Worm (Caenorhabditis elegans) whole organism, L1 larva: Measurements from ENCODE around the gene ent-4.

Experiments used
- C16A3.4 ChIP-seq: fragments of 150-350 bp; optimal IDR thresholded peaks from 2 replicates; lab custom pipeline; 2014; ENCODE audit warnings: missing biosample characterization, missing genetic modification characterization
- Y116A8C.19 ChIP-seq: sonication (generic microtip); optimal IDR thresholded peaks from 2 replicates; lab custom pipeline; 2016; ENCODE audit warnings: missing compliant biosample characterization, missing genetic modification characterization, borderline replicate concordance
- alr-1 ChIP-seq: fragments of 200-800 bp; sonication (Bioruptor generic); optimal IDR thresholded peaks from 2 replicates; lab custom pipeline; 2018; ENCODE audit warnings: borderline replicate concordance, mild to moderate bottlenecking, missing genetic modification characterization, missing compliant biosample characterization
- aly-2 ChIP-seq: fragments of 150-350 bp; optimal IDR thresholded peaks from 2 replicates; lab custom pipeline; 2014; ENCODE audit warnings: missing biosample characterization, missing genetic modification characterization
- blmp-1 ChIP-seq: fragments of 150-350 bp; optimal IDR thresholded peaks from 2 replicates; lab custom pipeline; 2014; ENCODE audit warnings: missing biosample characterization, missing genetic modification characterization
- ces-1 ChIP-seq: fragments of 150-350 bp; optimal IDR thresholded peaks from 2 replicates; lab custom pipeline; 2014; ENCODE audit warnings: missing biosample characterization, missing genetic modification reagents, missing genetic modification characterization
- dpl-1 ChIP-seq, 3 experiments: fragments of 150-350 bp in 2 of 3; sonication (generic microtip) in 1 of 3; optimal IDR thresholded peaks; 2 replicates each; lab custom pipeline; 2014 to 2017; ENCODE audit warnings: missing biosample characterization in 3 of 3, missing genetic modification characterization in 3 of 3, missing genetic modification reagents in 3 of 3
- dsc-1 ChIP-seq: sonication (generic microtip); optimal IDR thresholded peaks from 2 replicates; lab custom pipeline; 2016; ENCODE audit warnings: mild to moderate bottlenecking, missing genetic modification characterization, missing compliant biosample characterization
- efl-1 ChIP-seq, 4 experiments: fragments of 150-350 bp; optimal IDR thresholded peaks in 3 of 4; peaks in 1 of 4; 1 replicate in 1 of 4; 2 replicates in 3 of 4; lab custom pipeline; 2014; ENCODE audit warnings: missing biosample characterization in 2 of 4, missing genetic modification characterization in 2 of 4, missing genetic modification reagents in 2 of 4
- egl-27 ChIP-seq, 2 experiments: fragments of 150-350 bp in 1 of 2; sonication (generic microtip); optimal IDR thresholded peaks; 3 replicates each; lab custom pipeline; 2017 to 2018; ENCODE audit warnings: missing biosample characterization in 2 of 2, missing genetic modification characterization in 2 of 2, missing genetic modification reagents in 2 of 2
- elt-2 ChIP-seq: sonication (generic microtip); optimal IDR thresholded peaks from 2 replicates; lab custom pipeline; 2016; ENCODE audit warnings: missing genetic modification characterization, mild to moderate bottlenecking, inconsistent platforms, missing compliant biosample characterization, missing genetic modification reagents
- ets-5 ChIP-seq: fragments of 200-800 bp; sonication (Bioruptor generic); IDR thresholded peaks from 2 replicates; pipeline ENCODE4 v1.3.6; 2022; ENCODE audit warnings: missing genetic modification characterization, missing compliant biosample characterization
- fkh-8 ChIP-seq: sonication (generic microtip); optimal IDR thresholded peaks from 2 replicates; lab custom pipeline; 2016; ENCODE audit warnings: mild to moderate bottlenecking, missing genetic modification characterization, missing compliant biosample characterization
- hpl-2 ChIP-seq: fragments of 150-350 bp; optimal IDR thresholded peaks from 2 replicates; lab custom pipeline; 2014; ENCODE audit warnings: missing biosample characterization, missing genetic modification reagents, missing genetic modification characterization
- isw-1 ChIP-seq: fragments of 200-800 bp; sonication (Bioruptor generic); IDR thresholded peaks from 2 replicates; pipeline ENCODE4 v1.3.6; 2022; ENCODE audit warnings: missing genetic modification characterization, missing compliant biosample characterization
- jun-1 ChIP-seq: fragments of 150-350 bp; optimal IDR thresholded peaks from 2 replicates; lab custom pipeline; 2014; ENCODE audit warnings: missing biosample characterization, missing genetic modification reagents, missing genetic modification characterization
- lin-35 ChIP-seq, 2 experiments: fragments of 150-350 bp; optimal IDR thresholded peaks; 2 replicates each; lab custom pipeline; 2014; ENCODE audit warnings: missing biosample characterization in 2 of 2, missing genetic modification characterization in 2 of 2, missing genetic modification reagents in 2 of 2
- mab-9 ChIP-seq: fragments of 200-800 bp; sonication (Bioruptor generic); IDR thresholded peaks from 2 replicates; pipeline ENCODE4 v1.3.6; 2022; ENCODE audit warnings: missing genetic modification reagents, missing genetic modification characterization, missing compliant biosample characterization
- mdl-1 ChIP-seq, 2 experiments: fragments of 150-350 bp; optimal IDR thresholded peaks; 2 replicates each; lab custom pipeline; 2014 to 2017; ENCODE audit warnings: missing biosample characterization in 2 of 2, missing genetic modification characterization in 2 of 2, inconsistent platforms in 1 of 2
- mef-2 ChIP-seq: fragments of 150-350 bp; optimal IDR thresholded peaks from 2 replicates; lab custom pipeline; 2014; ENCODE audit warnings: missing biosample characterization, missing genetic modification characterization
- mep-1 ChIP-seq: fragments of 150-350 bp; optimal IDR thresholded peaks from 2 replicates; lab custom pipeline; 2014; ENCODE audit warnings: missing biosample characterization, missing genetic modification characterization
- nhr-19 ChIP-seq: fragments of 200-800 bp; sonication (Bioruptor generic); conservative IDR thresholded peaks from 2 replicates; pipeline ENCODE4 v1.3.6; 2022; ENCODE audit warnings: missing genetic modification characterization, missing compliant biosample characterization
- nhr-20 ChIP-seq: sonication (generic microtip); optimal IDR thresholded peaks from 2 replicates; lab custom pipeline; 2016; ENCODE audit warnings: mild to moderate bottlenecking, missing genetic modification characterization, missing compliant biosample characterization
- nhr-47 ChIP-seq: sonication (generic microtip); optimal IDR thresholded peaks from 2 replicates; lab custom pipeline; 2016; ENCODE audit warnings: mild to moderate bottlenecking, missing genetic modification characterization, moderate library complexity, missing compliant biosample characterization
- nhr-85 ChIP-seq: sonication (generic microtip); peaks from one replicate; lab custom pipeline; 2016; ENCODE audit warnings: missing genetic modification characterization, inconsistent platforms, missing compliant biosample characterization
- pag-3 ChIP-seq: sonication (generic microtip); optimal IDR thresholded peaks from 2 replicates; lab custom pipeline; 2017; ENCODE audit warnings: missing genetic modification characterization, mild to moderate bottlenecking, missing compliant biosample characterization, antibody characterized with exemption, borderline replicate concordance; ENCODE audit not compliant: insufficient read depth
- pax-3 ChIP-seq: fragments of 200-800 bp; sonication (Bioruptor generic); optimal IDR thresholded peaks from 2 replicates; lab custom pipeline; 2018; ENCODE audit warnings: mild to moderate bottlenecking, missing genetic modification characterization, moderate library complexity, missing compliant biosample characterization
- skn-1 ChIP-seq: fragments of 150-350 bp; optimal IDR thresholded peaks from 2 replicates; lab custom pipeline; 2014; ENCODE audit warnings: missing biosample characterization, missing genetic modification characterization
- snu-23 ChIP-seq: sonication (generic microtip); optimal IDR thresholded peaks from 2 replicates; lab custom pipeline; 2016; ENCODE audit warnings: missing genetic modification characterization, missing compliant biosample characterization
- sptf-1 ChIP-seq: fragments of 150-350 bp; optimal IDR thresholded peaks from 2 replicates; lab custom pipeline; 2014; ENCODE audit warnings: missing biosample characterization, missing genetic modification characterization
- tlp-1 ChIP-seq: fragments of 150-350 bp; optimal IDR thresholded peaks from 2 replicates; lab custom pipeline; 2014; ENCODE audit warnings: missing biosample characterization, missing genetic modification characterization
- unc-130 ChIP-seq: fragments of 150-350 bp; optimal IDR thresholded peaks from 2 replicates; lab custom pipeline; 2017; ENCODE audit warnings: missing biosample characterization, missing genetic modification characterization, inconsistent platforms
- ztf-4 ChIP-seq: fragments of 150-350 bp; optimal IDR thresholded peaks from 2 replicates; lab custom pipeline; 2014; ENCODE audit warnings: missing biosample characterization, missing genetic modification characterization

Gene ent-4

DNA sequence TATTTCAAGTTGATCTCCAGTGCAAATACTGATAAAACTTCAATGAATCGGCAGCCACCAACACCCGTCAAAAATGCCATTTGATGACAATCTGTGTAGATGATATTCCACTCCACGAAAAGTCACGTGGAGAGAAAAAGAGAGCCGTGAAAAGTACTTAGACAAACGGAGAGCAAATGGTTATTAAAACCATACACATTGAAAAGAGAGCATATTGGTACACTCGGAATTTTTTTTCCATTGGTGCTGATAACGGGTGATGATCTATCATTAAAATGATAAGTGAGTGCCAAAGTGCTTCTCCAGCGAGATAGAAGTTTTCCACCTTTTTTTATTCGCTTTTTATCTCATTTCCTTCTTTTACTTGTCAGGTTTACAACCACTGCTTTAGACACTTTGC, 1.5 kb upstream of the ent-4 start (continued):
- TF ChIP-seq unc-130 (tag; lab: Kevin White, UChicago) = no peak
- TF ChIP-seq aly-2 (tag; lab: Kevin White, UChicago) = no peak
- TF ChIP-seq alr-1 = no peak
- TF ChIP-seq, all 84 proteins: peak for 9

DNA sequence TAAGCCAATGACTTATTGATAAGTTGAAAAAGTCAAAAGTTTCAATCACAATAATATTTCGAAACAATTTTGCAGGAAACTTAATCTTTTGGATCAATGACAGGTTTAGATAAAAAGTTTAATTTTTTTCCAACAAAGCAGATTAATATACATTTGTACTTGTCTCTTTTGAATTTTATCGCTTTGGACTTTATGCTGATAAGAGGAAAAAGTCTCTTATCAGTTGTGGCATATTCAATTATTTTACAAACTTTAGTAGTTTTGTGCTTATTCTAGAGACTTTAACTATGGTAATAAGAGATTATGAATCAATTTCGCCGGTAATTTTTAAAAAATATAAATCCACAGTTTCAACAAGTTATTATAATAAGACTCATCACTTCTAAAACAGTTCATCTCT, 1.1 kb downstream of the ent-4 start:
- TF ChIP-seq nhr-20 (tag; lab: Kevin White, UChicago) (no peak), tlp-1 (tag; lab: Kevin White, UChicago) (peak; percentile 74), C16A3.4 (tag; lab: Kevin White, UChicago) (no peak), sptf-1 (no peak), elt-2 (tag; lab: Kevin White, UChicago) (peak; percentile 90), efl-1 (optimal IDR thresholded peaks at IDR 0.05; lab: Kevin White, UChicago) (no peak), efl-1 (GFP tag; optimal IDR thresholded peaks at IDR 0.05 in 1 of 2; lab: Kevin White, UChicago) (peak in 1 of 2 experiments; percentile 82), fkh-8 (tag; lab: Kevin White, UChicago) (no peak)

ce11 chrIV:13742244-13742643, 15.5 kb downstream of the ent-4 start, which contains the start of gene C47A4.3:
TSS of gene C47A4.3 (minus strand) at chrIV:13742344.
- no peak for TF ChIP-seq mab-9 (GFP tag; lab: Robert Waterston, UW)
- no peak for TF ChIP-seq dpl-1 (GFP tag; optimal IDR thresholded peaks at IDR 0.05; lab: Kevin White, UChicago)
- no peak for TF ChIP-seq dsc-1 (tag; lab: Kevin White, UChicago)
- TF ChIP-seq mdl-1 (tag; optimal IDR thresholded peaks at IDR 0.05; lab: Kevin White, UChicago) = no peak
- TF ChIP-seq jun-1 (tag; lab: Kevin White, UChicago) = no peak
- TF ChIP-seq blmp-1 = no peak
- no peak for TF ChIP-seq pag-3 (tag; lab: Kevin White, UChicago)
- TF ChIP-seq fkh-8 (tag; lab: Kevin White, UChicago) = no peak
- TF ChIP-seq sptf-1 = no peak
- TF ChIP-seq nhr-19 (GFP tag; lab: Robert Waterston, UW) = no peak
- TF ChIP-seq nhr-85 = no peak
- TF ChIP-seq pax-3 = no peak
- no peak for TF ChIP-seq Y116A8C.19 (tag; lab: Kevin White, UChicago)
- TF ChIP-seq egl-27 (tag; optimal IDR thresholded peaks at IDR 0.05; lab: Kevin White, UChicago) = no peak
- TF ChIP-seq skn-1 (tag; lab: Kevin White, UChicago) = no peak
- TF ChIP-seq hpl-2 (GFP tag; lab: Kevin White, UChicago) = no peak
- no peak for TF ChIP-seq snu-23

ce11 chrIV:13745409-13745808, 18.7 kb downstream of the ent-4 start, which contains the start of gene C47A4.5:
TSS of gene C47A4.5 (plus strand) at chrIV:13745709.
- no peak for TF ChIP-seq isw-1 (GFP tag; lab: Robert Waterston, UW)
- TF ChIP-seq pag-3 (tag; lab: Kevin White, UChicago) = no peak
- TF ChIP-seq lin-35 (GFP tag; optimal IDR thresholded peaks at IDR 0.05; lab: Kevin White, UChicago) = no peak
- no peak for TF ChIP-seq Y116A8C.19 (tag; lab: Kevin White, UChicago)
- no peak for TF ChIP-seq mef-2 (tag; lab: Kevin White, UChicago)
- TF ChIP-seq ces-1 = no peak
- TF ChIP-seq mab-9 (GFP tag; lab: Robert Waterston, UW) = no peak
- no peak for TF ChIP-seq nhr-47
- TF ChIP-seq ztf-4 = no peak
- TF ChIP-seq mep-1 (tag; lab: Kevin White, UChicago) = no peak
- TF ChIP-seq ets-5 = no peak

- TF ChIP-seq efl-1 (optimal IDR thresholded peaks at IDR 0.05; lab: Kevin White, UChicago) (peak in 1 of 2 experiments; percentile 9), efl-1 (GFP tag; optimal IDR thresholded peaks at IDR 0.05 in 1 of 2; lab: Kevin White, UChicago) (no peak), isw-1 (GFP tag; lab: Robert Waterston, UW) (no peak)
Measured at ce11 chrIV:13748798-13749197, 22.1 kb downstream of the ent-4 start.
